Worm (Caenorhabditis elegans) whole organism, L4 larva: ENCODE results near the gene F58A6.2.

Experiments used
- F10B5.3 ChIP-seq: sonication (generic microtip); optimal IDR thresholded peaks from 2 replicates; lab custom pipeline; 2016; ENCODE audit warnings: mild to moderate bottlenecking, missing genetic modification characterization, missing compliant biosample characterization
- F26F4.8 ChIP-seq: fragments of 200-800 bp; sonication (Bioruptor generic); conservative IDR thresholded peaks from 2 replicates; pipeline ENCODE4 v1.3.6; 2022; ENCODE audit warnings: missing genetic modification characterization, missing compliant biosample characterization
- T26A8.4 ChIP-seq: fragments of 200-800 bp; sonication (Bioruptor generic); IDR thresholded peaks from 2 replicates; pipeline ENCODE4 v1.3.6; 2022; ENCODE audit warnings: missing genetic modification characterization, missing compliant biosample characterization
- Y105C5A.15 ChIP-seq: fragments of 200-800 bp; sonication (Bioruptor generic); IDR thresholded peaks from 2 replicates; pipeline ENCODE4 v1.3.6; 2022; ENCODE audit warnings: missing genetic modification characterization, missing compliant biosample characterization
- Y5F2A.4 ChIP-seq: fragments of 200-800 bp; sonication (Bioruptor generic); optimal IDR thresholded peaks from 2 replicates; lab custom pipeline; 2018; ENCODE audit warnings: mild to moderate bottlenecking, missing genetic modification characterization, missing compliant biosample characterization
- Y75B8A.6 ChIP-seq: fragments of 200-800 bp; sonication (Bioruptor generic); IDR thresholded peaks from 2 replicates; pipeline ENCODE4 v1.3.6; 2022; ENCODE audit warnings: missing genetic modification reagents, missing genetic modification characterization, missing compliant biosample characterization
- aha-1 ChIP-seq: fragments of 150-350 bp; peaks from one replicate; lab custom pipeline; 2014; ENCODE audit warnings: missing biosample characterization, missing genetic modification characterization
- ceh-62 ChIP-seq: sonication (generic microtip); optimal IDR thresholded peaks from 2 replicates; lab custom pipeline; 2017; ENCODE audit warnings: missing biosample characterization, missing genetic modification characterization
- ctbp-1 ChIP-seq: fragments of 200-800 bp; sonication (Bioruptor generic); IDR thresholded peaks from 2 replicates; pipeline ENCODE4 v1.3.6; 2022; ENCODE audit warnings: missing genetic modification reagents, missing genetic modification characterization, missing compliant biosample characterization
- daf-12 ChIP-seq: fragments of 150-350 bp; optimal IDR thresholded peaks from 2 replicates; lab custom pipeline; 2014; ENCODE audit warnings: missing biosample characterization, missing genetic modification reagents, missing genetic modification characterization
- daf-19 ChIP-seq: fragments of 200-800 bp; sonication (Bioruptor generic); conservative IDR thresholded peaks from 2 replicates; pipeline ENCODE4 v1.3.6; 2022; ENCODE audit warnings: missing genetic modification characterization, missing compliant biosample characterization
- dmd-9 ChIP-seq: fragments of 200-800 bp; sonication (Bioruptor generic); IDR thresholded peaks from 2 replicates; pipeline ENCODE4 v1.3.6; 2022; ENCODE audit warnings: missing genetic modification reagents, missing genetic modification characterization, missing compliant biosample characterization
- dpl-1 ChIP-seq: fragments of 150-350 bp; optimal IDR thresholded peaks from 2 replicates; lab custom pipeline; 2014; ENCODE audit warnings: missing biosample characterization, missing genetic modification reagents, missing genetic modification characterization
- dve-1 ChIP-seq: sonication (generic microtip); optimal IDR thresholded peaks from 2 replicates; lab custom pipeline; 2017; ENCODE audit warnings: antibody characterized with exemption, mild to moderate bottlenecking, missing genetic modification characterization, missing compliant biosample characterization; ENCODE audit not compliant: insufficient read depth
- jun-1 ChIP-seq: fragments of 150-350 bp; optimal IDR thresholded peaks from 2 replicates; lab custom pipeline; 2014; ENCODE audit warnings: missing biosample characterization, missing genetic modification reagents, missing genetic modification characterization
- lim-7 ChIP-seq: fragments of 200-800 bp; sonication (Bioruptor generic); IDR thresholded peaks from 2 replicates; pipeline ENCODE4 v1.3.6; 2022; ENCODE audit warnings: missing genetic modification characterization, missing compliant biosample characterization
- lin-15B ChIP-seq: fragments of 150-350 bp; sonication (generic microtip); optimal IDR thresholded peaks from 3 replicates; lab custom pipeline; 2014; ENCODE audit warnings: missing biosample characterization, missing genetic modification characterization
- lin-29 ChIP-seq: fragments of 200-800 bp; sonication (Bioruptor generic); IDR thresholded peaks from 2 replicates; pipeline ENCODE4 v1.3.6; 2022; ENCODE audit warnings: missing genetic modification reagents, missing genetic modification characterization, missing compliant biosample characterization
- lir-3 ChIP-seq: sonication (generic microtip); optimal IDR thresholded peaks from 2 replicates; lab custom pipeline; 2016; ENCODE audit warnings: mild to moderate bottlenecking, missing genetic modification characterization, missing compliant biosample characterization
- lsy-2 ChIP-seq, 2 experiments: fragments of 150-350 bp in 1 of 2; sonication (generic microtip) in 1 of 2; optimal IDR thresholded peaks; 2 replicates each; lab custom pipeline; 2014 to 2017; ENCODE audit warnings: missing biosample characterization in 2 of 2, missing genetic modification characterization in 2 of 2
- madf-5 ChIP-seq, 2 experiments: fragments of 200-800 bp; sonication (Bioruptor generic); IDR thresholded peaks; 2 replicates each; pipeline ENCODE4 v1.3.6; 2022; ENCODE audit warnings: missing compliant biosample characterization in 2 of 2, missing genetic modification characterization in 2 of 2
- mes-2 ChIP-seq: sonication (generic microtip); optimal IDR thresholded peaks from 2 replicates; lab custom pipeline; 2016; ENCODE audit warnings: missing genotype, mild to moderate bottlenecking, missing genetic modification characterization, missing compliant biosample characterization; ENCODE audit not compliant: poor library complexity, severe bottlenecking
- mxl-3 ChIP-seq: fragments of 200-800 bp; sonication (Bioruptor generic); optimal IDR thresholded peaks from 2 replicates; lab custom pipeline; 2018; ENCODE audit warnings: mild to moderate bottlenecking, missing genetic modification characterization, missing compliant biosample characterization
- nhr-10 ChIP-seq: fragments of 150-350 bp; optimal IDR thresholded peaks from 2 replicates; lab custom pipeline; 2014; ENCODE audit warnings: missing biosample characterization, missing genetic modification characterization
- nhr-237 ChIP-seq: sonication (generic microtip); optimal IDR thresholded peaks from 2 replicates; lab custom pipeline; 2017; ENCODE audit warnings: missing biosample characterization, missing genetic modification characterization
- nhr-42 ChIP-seq: fragments of 200-800 bp; sonication (Bioruptor generic); IDR thresholded peaks from 2 replicates; pipeline ENCODE4 v1.3.6; 2022; ENCODE audit warnings: missing genetic modification characterization, missing compliant biosample characterization
- nhr-6 ChIP-seq: fragments of 150-350 bp; optimal IDR thresholded peaks from 2 replicates; lab custom pipeline; 2014; ENCODE audit warnings: missing biosample characterization, missing genetic modification characterization
- nhr-76 ChIP-seq: fragments of 150-350 bp; optimal IDR thresholded peaks from 2 replicates; lab custom pipeline; 2014; ENCODE audit warnings: missing biosample characterization, missing genetic modification characterization
- nhr-77 ChIP-seq: fragments of 150-350 bp; optimal IDR thresholded peaks from 2 replicates; lab custom pipeline; 2014; ENCODE audit warnings: missing biosample characterization, missing genetic modification characterization
- pqm-1 ChIP-seq: sonication (generic microtip); optimal IDR thresholded peaks from 2 replicates; lab custom pipeline; 2017; ENCODE audit warnings: missing biosample characterization, missing genetic modification characterization
- rbr-2 ChIP-seq: sonication (generic microtip); optimal IDR thresholded peaks from 2 replicates; lab custom pipeline; 2016; ENCODE audit warnings: missing genotype, missing genetic modification characterization, missing compliant biosample characterization
- snpc-4 ChIP-seq: fragments of 150-350 bp; optimal IDR thresholded peaks from 2 replicates; lab custom pipeline; 2014; ENCODE audit warnings: missing biosample characterization, missing genetic modification characterization
- spr-1 ChIP-seq: sonication (generic microtip); optimal IDR thresholded peaks from 2 replicates; lab custom pipeline; 2016; ENCODE audit warnings: mild to moderate bottlenecking, missing genetic modification characterization, missing compliant biosample characterization
- spr-3 ChIP-seq: fragments of 200-800 bp; sonication (Bioruptor generic); optimal IDR thresholded peaks from 2 replicates; lab custom pipeline; 2018; ENCODE audit warnings: mild to moderate bottlenecking, missing genetic modification characterization, missing compliant biosample characterization
- tag-97 ChIP-seq: fragments of 200-800 bp; sonication (Bioruptor generic); IDR thresholded peaks from 2 replicates; pipeline ENCODE4 v1.3.6; 2022; ENCODE audit warnings: missing genetic modification characterization, missing compliant biosample characterization
- unc-39 ChIP-seq: sonication (generic microtip); optimal IDR thresholded peaks from 2 replicates; lab custom pipeline; 2017; ENCODE audit warnings: missing biosample characterization, missing genetic modification characterization
- unc-62 ChIP-seq, 3 experiments: fragments of 150-350 bp in 1 of 3; sonication (generic microtip); optimal IDR thresholded peaks in 2 of 3; peaks in 1 of 3; 1 replicate in 1 of 3; 2 replicates in 2 of 3; lab custom pipeline; 2014 to 2017; ENCODE audit warnings: missing biosample characterization in 3 of 3, missing genetic modification characterization in 3 of 3, missing genetic modification reagents in 3 of 3, missing genotype in 1 of 3
- zip-11 ChIP-seq: fragments of 200-800 bp; sonication (Bioruptor generic); IDR thresholded peaks from 2 replicates; pipeline ENCODE4 v1.3.6; 2022; ENCODE audit warnings: missing genetic modification characterization, missing compliant biosample characterization
- zip-2 ChIP-seq: fragments of 150-350 bp; optimal IDR thresholded peaks from 2 replicates; lab custom pipeline; 2014; ENCODE audit warnings: missing biosample characterization, missing genetic modification characterization
- ztf-11 ChIP-seq: fragments of 150-350 bp; optimal IDR thresholded peaks from 2 replicates; lab custom pipeline; 2014; ENCODE audit warnings: missing biosample characterization, missing genetic modification characterization
- ztf-7 ChIP-seq: fragments of 150-350 bp; optimal IDR thresholded peaks from 2 replicates; lab custom pipeline; 2014; ENCODE audit warnings: missing biosample characterization, missing genetic modification characterization

F58A6.2 gene

ce11 chrII:5154540-5154939 is 18.0 kb downstream of the F58A6.2 start, which contains the start of gene srb-12:
TSS of gene srb-12 (minus strand) at chrII:5154640.
- TF ChIP-seq nhr-10 (no peak), nhr-237 (tag; lab: Kevin White, UChicago) (no peak), dve-1 (tag; lab: Kevin White, UChicago) (no peak), nhr-6 (tag; lab: Kevin White, UChicago) (no peak), lim-7 (GFP tag; lab: Robert Waterston, UW) (no peak), daf-19 (GFP tag; lab: Robert Waterston, UW) (no peak), T26A8.4 (no peak), ceh-62 (tag; lab: Kevin White, UChicago) (no peak), lsy-2 (tag; optimal IDR thresholded peaks at IDR 0.05; lab: Kevin White, UChicago) (no peak), ctbp-1 (GFP tag; lab: Robert Waterston, UW) (no peak), dmd-9 (no peak), mxl-3 (GFP tag; lab: Kevin White, UChicago) (no peak), unc-62 (GFP tag; optimal IDR thresholded peaks at IDR 0.05 in 1 of 2; lab: Kevin White, UChicago) (no peak), unc-62 (tag; optimal IDR thresholded peaks at IDR 0.05; lab: Kevin White, UChicago) (no peak), pqm-1 (tag; lab: Kevin White, UChicago) (no peak), spr-1 (tag; lab: Kevin White, UChicago) (no peak), dpl-1 (no peak)

ce11 chrII:5156983-5157382 is 20.5 kb downstream of the F58A6.2 start, which contains the start of gene msp-45:
TSS of gene msp-45 (minus strand) at chrII:5157083.
- TF ChIP-seq lin-29: no peak
- no peak for TF ChIP-seq ceh-62 (tag; lab: Kevin White, UChicago)

- TF ChIP-seq spr-3 (GFP tag; lab: Kevin White, UChicago) (no peak), Y5F2A.4 (GFP tag; lab: Kevin White, UChicago) (no peak), aha-1 (tag; lab: Kevin White, UChicago) (no peak), nhr-77 (tag; lab: Kevin White, UChicago) (no peak), Y105C5A.15 (no peak), madf-5 (GFP tag; IDR thresholded peaks at IDR 0.05; lab: Robert Waterston, UW) (no peak), zip-11 (no peak), F26F4.8 (GFP tag; lab: Robert Waterston, UW) (no peak), nhr-76 (no peak), lin-15B (tag; lab: Kevin White, UChicago) (no peak)
Observed at ce11 chrII:5157525-5157924, 21.0 kb downstream of the F58A6.2 start, which contains the start of gene srb-13. TSS of gene srb-13 (minus strand) at chrII:5157625.

- 0 out of 2 replicates have a peak, but pooled peaks have one; percentile 34 for TF ChIP-seq F26F4.8 (GFP tag; lab: Robert Waterston, UW)
Observed at ce11 chrII:5158774-5159173, 22.3 kb downstream of the F58A6.2 start, which contains the start of gene F58A6.9. TSS of gene F58A6.9 (minus strand) at chrII:5158874.

- no peak for TF ChIP-seq madf-5 (GFP tag; IDR thresholded peaks at IDR 0.05; lab: Robert Waterston, UW)
- no peak for TF ChIP-seq ztf-7
Observed at ce11 chrII:5161102-5161501, 24.6 kb downstream of the F58A6.2 start, which contains the start of gene C27D6.11. TSS of gene C27D6.11 (minus strand) at chrII:5161202.

ce11 chrII:5163283-5163682 is 26.8 kb downstream of the F58A6.2 start, which contains the start of gene srb-5:
TSS of gene srb-5 (minus strand) at chrII:5163383.
- TF ChIP-seq daf-12 (tag; lab: Kevin White, UChicago) (no peak), lir-3 (tag; lab: Kevin White, UChicago) (no peak), Y105C5A.15 (no peak), nhr-10 (no peak), nhr-42 (GFP tag; lab: Robert Waterston, UW) (no peak), mes-2 (tag; lab: Kevin White, UChicago) (no peak), ztf-11 (tag; lab: Kevin White, UChicago) (no peak), nhr-237 (tag; lab: Kevin White, UChicago) (no peak), rbr-2 (tag; lab: Kevin White, UChicago) (no peak), Y75B8A.6 (no peak), lim-7 (GFP tag; lab: Robert Waterston, UW) (no peak), F10B5.3 (tag; lab: Kevin White, UChicago) (no peak), tag-97 (GFP tag; lab: Robert Waterston, UW) (no peak), zip-2 (tag; lab: Kevin White, UChicago) (no peak), jun-1 (tag; lab: Kevin White, UChicago) (no peak), unc-39 (tag; lab: Kevin White, UChicago) (no peak), snpc-4 (tag; lab: Kevin White, UChicago) (no peak), nhr-6 (tag; lab: Kevin White, UChicago) (no peak)
- TF ChIP-seq, all 104 proteins: peak for 0
